Worm (Caenorhabditis elegans) whole organism, L3 larva: ENCODE measurements around the gene gdh-1.

Experiments used
- ama-1 ChIP-seq: fragments of 150-350 bp; optimal IDR thresholded peaks from 2 replicates; lab custom pipeline; 2018
- ceh-82 ChIP-seq: fragments of 150-350 bp; optimal IDR thresholded peaks from 2 replicates; lab custom pipeline; 2014; ENCODE audit warnings: missing biosample characterization, missing genetic modification characterization
- elt-2 ChIP-seq: sonication (generic microtip); optimal IDR thresholded peaks from 2 replicates; lab custom pipeline; 2016; ENCODE audit warnings: missing genetic modification reagents, mild to moderate bottlenecking, missing genetic modification characterization, missing compliant biosample characterization
- eor-1 ChIP-seq, 2 experiments: fragments of 150-350 bp; optimal IDR thresholded peaks; 2 replicates each; lab custom pipeline; 2014 to 2018; ENCODE audit warnings: missing biosample characterization in 2 of 2, missing genetic modification characterization in 2 of 2
- jun-1 ChIP-seq: fragments of 150-350 bp; optimal IDR thresholded peaks from 2 replicates; lab custom pipeline; 2014; ENCODE audit warnings: missing biosample characterization, missing genetic modification reagents, missing genetic modification characterization
- lin-15B ChIP-seq: fragments of 150-350 bp; optimal IDR thresholded peaks from 2 replicates; lab custom pipeline; 2014; ENCODE audit warnings: missing biosample characterization, missing genetic modification characterization
- lin-39 ChIP-seq: fragments of 150-350 bp; optimal IDR thresholded peaks from 2 replicates; lab custom pipeline; 2018; ENCODE audit warnings: missing biosample characterization, missing genetic modification reagents, missing genetic modification characterization
- mml-1 ChIP-seq: fragments of 150-350 bp; sonication (generic microtip); optimal IDR thresholded peaks from 3 replicates; lab custom pipeline; 2014; ENCODE audit warnings: missing biosample characterization, missing genetic modification characterization
- nhr-11 ChIP-seq: fragments of 150-350 bp; optimal IDR thresholded peaks from 2 replicates; lab custom pipeline; 2014; ENCODE audit warnings: missing biosample characterization, missing genetic modification characterization
- nhr-12 ChIP-seq: fragments of 150-350 bp; optimal IDR thresholded peaks from 2 replicates; lab custom pipeline; 2014; ENCODE audit warnings: missing biosample characterization, missing genetic modification characterization
- pha-4 ChIP-seq: fragments of 150-350 bp; optimal IDR thresholded peaks from 2 replicates; lab custom pipeline; 2014; ENCODE audit warnings: missing biosample characterization, missing genetic modification reagents, missing genetic modification characterization
- snpc-4 ChIP-seq: fragments of 150-350 bp; optimal IDR thresholded peaks from 2 replicates; lab custom pipeline; 2014; ENCODE audit warnings: missing biosample characterization, missing genetic modification characterization
- unc-39 ChIP-seq: sonication (generic microtip); optimal IDR thresholded peaks from 4 replicates; lab custom pipeline; 2017; ENCODE audit warnings: missing biosample characterization, missing genetic modification characterization
- ztf-11 ChIP-seq: fragments of 150-350 bp; optimal IDR thresholded peaks from 2 replicates; lab custom pipeline; 2014; ENCODE audit warnings: missing biosample characterization, missing genetic modification characterization

DNA sequence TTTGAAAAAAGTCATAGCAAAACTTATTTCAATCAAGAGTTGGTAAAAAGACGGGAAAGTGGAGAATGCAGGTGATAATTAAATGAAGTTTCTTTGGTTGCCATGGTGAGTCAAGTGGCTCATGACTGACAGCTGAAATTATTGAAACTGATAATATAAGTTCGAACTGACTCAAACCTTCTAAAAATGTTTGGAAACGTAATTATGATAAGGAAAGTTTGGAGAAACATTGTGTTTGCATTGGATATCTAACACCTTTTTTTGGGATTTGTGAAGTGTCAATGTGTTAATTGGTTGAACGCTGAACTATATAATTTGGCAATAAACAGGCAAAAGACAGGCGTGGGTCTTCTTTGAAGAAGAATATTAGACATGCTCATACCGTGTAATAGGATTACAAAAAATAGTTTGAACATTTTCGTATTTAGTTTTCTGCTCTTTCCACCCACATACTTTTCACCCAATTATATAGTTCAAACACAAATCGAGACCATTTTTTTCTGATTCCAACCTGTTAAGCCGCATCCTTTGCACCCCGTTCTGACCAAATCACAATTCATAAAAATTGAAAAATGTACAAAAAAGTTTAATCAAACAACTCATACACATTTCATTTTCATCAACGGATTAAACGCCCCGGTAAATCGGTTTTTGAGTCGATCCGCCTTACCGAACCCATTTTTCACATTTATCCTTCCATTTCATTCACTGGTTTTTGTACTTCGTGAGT is 27.5 kb upstream of the gdh-1 start, which contains the start of the genes srlf-33 and srlf-32:
- TF ChIP-seq ama-1 (lab: Kevin White, UChicago) (no peak), lin-15B (tag; lab: Kevin White, UChicago) (no peak), lin-39 (no peak), pha-4 (tag; lab: Kevin White, UChicago) (no peak), snpc-4 (tag; lab: Kevin White, UChicago) (no peak), nhr-11 (no peak), eor-1 (tag; optimal IDR thresholded peaks at IDR 0.05; lab: Kevin White, UChicago) (no peak), elt-2 (tag; lab: Kevin White, UChicago) (no peak), ceh-82 (tag; lab: Kevin White, UChicago) (no peak), mml-1 (no peak), unc-39 (no peak), nhr-12 (tag; lab: Kevin White, UChicago) (no peak), jun-1 (no peak), ztf-11 (tag; lab: Kevin White, UChicago) (no peak)
